Worm (Caenorhabditis elegans): ENCODE results near the gene srj-29.

DNA sequence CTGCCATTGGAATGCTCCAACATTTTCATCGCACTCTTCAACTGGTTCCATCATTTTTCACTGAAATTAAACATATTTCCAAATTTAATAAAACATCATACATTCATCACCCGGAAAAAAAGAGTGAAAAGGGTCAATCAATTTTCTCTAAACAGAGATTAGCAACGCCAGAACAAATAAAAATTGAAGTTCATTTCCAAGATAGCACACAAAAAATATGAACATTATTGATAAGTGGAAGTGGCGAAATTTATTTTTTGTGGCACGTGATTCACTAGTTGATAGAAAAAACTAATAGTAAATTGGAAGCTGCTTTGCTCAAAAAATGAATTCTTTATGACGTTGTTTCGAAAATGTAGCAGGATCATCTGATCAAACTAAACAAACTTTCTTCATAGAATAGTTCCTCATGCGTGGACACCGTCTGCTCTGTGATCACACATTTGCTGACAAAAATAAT is at the start of gene srj-29, which contains the start of gene F14H3.12:
- TF ChIP-seq W03F9.2 (tag; optimal IDR thresholded peaks at IDR 0.05) (no peak), him-1 (tag; optimal IDR thresholded peaks at IDR 0.05) (no peak)
